Worm (Caenorhabditis elegans): ENCODE data around the gene gpx-7.

ce11 chrX:7750084-7750483, 49.5 kb downstream of the gpx-7 start:
- TF ChIP-seq him-1 (tag; optimal IDR thresholded peaks at IDR 0.05) = no peak
- no peak for TF ChIP-seq dao-5 (tag; optimal IDR thresholded peaks at IDR 0.05)
